Fruit fly (Drosophila melanogaster) whole organism, embryonic: ENCODE data around the gene kud.

Source experiments
- ATbp ChIP-seq: fragments of 200-800 bp; sonication (Bioruptor generic); optimal IDR thresholded peaks from 2 replicates; lab custom pipeline; 2017; ENCODE audit warnings: missing biosample characterization, mild to moderate bottlenecking, missing genetic modification characterization, missing genetic modification reagents
- Ada2b ChIP-seq: fragments of 200-800 bp; sonication (Bioruptor generic); IDR thresholded peaks from 2 replicates; pipeline ENCODE4 v1.3.6; 2022; ENCODE audit warnings: missing biosample characterization, missing genetic modification characterization
- Atf-2 ChIP-seq: fragments of 200-800 bp; sonication (Bioruptor generic); optimal IDR thresholded peaks from 2 replicates; lab custom pipeline; 2016; ENCODE audit warnings: missing biosample characterization, missing genetic modification characterization
- CG1024 ChIP-seq: fragments of 200-800 bp; sonication (Bioruptor generic); IDR thresholded peaks from 2 replicates; pipeline ENCODE4 v1.3.6; 2022; ENCODE audit warnings: missing biosample characterization, missing genetic modification characterization
- CG10654 ChIP-seq: fragments of 200-800 bp; sonication (Bioruptor generic); optimal IDR thresholded peaks from 2 replicates; lab custom pipeline; 2016; ENCODE audit warnings: missing biosample characterization, missing genetic modification characterization
- CG11456 ChIP-seq: fragments of 200-800 bp; sonication (Bioruptor generic); IDR thresholded peaks from 3 replicates; pipeline ENCODE4 v1.3.6; 2022; ENCODE audit warnings: missing biosample characterization, missing genetic modification characterization
- CG12744 ChIP-seq: fragments of 200-800 bp; sonication (Bioruptor generic); optimal IDR thresholded peaks from 2 replicates; lab custom pipeline; 2016; ENCODE audit warnings: missing biosample characterization, missing genetic modification characterization
- CG13424 ChIP-seq: fragments of 200-800 bp; sonication (Bioruptor generic); optimal IDR thresholded peaks from 2 replicates; lab custom pipeline; 2019; ENCODE audit warnings: missing biosample characterization, mild to moderate bottlenecking, missing genetic modification characterization, moderate library complexity
- CG17612 ChIP-seq: fragments of 200-800 bp; sonication (Bioruptor generic); IDR thresholded peaks from 2 replicates; pipeline ENCODE4 v1.3.6; 2022; ENCODE audit warnings: missing biosample characterization, missing genetic modification characterization
- CG18619 ChIP-seq: fragments of 200-800 bp; sonication (Bioruptor generic); optimal IDR thresholded peaks from 3 replicates; lab custom pipeline; 2017; ENCODE audit warnings: missing biosample characterization, mild to moderate bottlenecking, missing genetic modification characterization
- CG2120 ChIP-seq: fragments of 200-800 bp; sonication (Bioruptor generic); optimal IDR thresholded peaks from 3 replicates; lab custom pipeline; 2016; ENCODE audit warnings: missing biosample characterization, missing genetic modification characterization
- CG3065 ChIP-seq: fragments of 200-800 bp; sonication (Bioruptor generic); optimal IDR thresholded peaks from 2 replicates; lab custom pipeline; 2016; ENCODE audit warnings: missing biosample characterization, missing genetic modification characterization
- CG3847 ChIP-seq: fragments of 200-800 bp; sonication (Bioruptor generic); IDR thresholded peaks from 2 replicates; pipeline ENCODE4 v1.3.6; 2022; ENCODE audit warnings: missing biosample characterization, missing genetic modification characterization
- CG3995 ChIP-seq: fragments of 200-800 bp; sonication (Bioruptor generic); optimal IDR thresholded peaks from 3 replicates; lab custom pipeline; 2016; ENCODE audit warnings: missing biosample characterization, missing genetic modification characterization
- CG4282 ChIP-seq: fragments of 200-800 bp; sonication (Bioruptor generic); optimal IDR thresholded peaks from 2 replicates; lab custom pipeline; 2016; ENCODE audit warnings: missing biosample characterization, missing genetic modification characterization
- CG6654 ChIP-seq: fragments of 200-800 bp; sonication (Bioruptor generic); optimal IDR thresholded peaks from 2 replicates; lab custom pipeline; 2017; ENCODE audit warnings: missing biosample characterization, mild to moderate bottlenecking, missing genetic modification characterization
- CG7786 ChIP-seq: fragments of 200-800 bp; sonication (Bioruptor generic); optimal IDR thresholded peaks from 2 replicates; lab custom pipeline; 2016; ENCODE audit warnings: missing biosample characterization, missing genetic modification characterization
- CG8089 ChIP-seq: fragments of 200-800 bp; sonication (Bioruptor generic); optimal IDR thresholded peaks from 3 replicates; lab custom pipeline; 2016; ENCODE audit warnings: missing biosample characterization, missing genetic modification characterization
- CG8924 ChIP-seq: fragments of 200-800 bp; optimal IDR thresholded peaks from 3 replicates; lab custom pipeline; 2019; ENCODE audit warnings: missing biosample characterization, mild to moderate bottlenecking, missing genetic modification characterization, moderate library complexity
- CHES-1-like ChIP-seq: fragments of 200-800 bp; sonication (Bioruptor generic); optimal IDR thresholded peaks from 2 replicates; lab custom pipeline; 2016; ENCODE audit warnings: missing biosample characterization, missing genetic modification characterization
- E2f1 ChIP-seq: fragments of 200-800 bp; sonication (Bioruptor generic); IDR thresholded peaks from 2 replicates; pipeline ENCODE4 v1.3.6; 2022; ENCODE audit warnings: missing biosample characterization, missing genetic modification characterization
- Elba2 ChIP-seq: fragments of 200-800 bp; sonication (Bioruptor generic); optimal IDR thresholded peaks from 3 replicates; lab custom pipeline; 2016; ENCODE audit warnings: missing biosample characterization, missing genetic modification characterization
- Jarid2 ChIP-seq: fragments of 200-800 bp; sonication (Bioruptor generic); optimal IDR thresholded peaks from 3 replicates; lab custom pipeline; 2017; ENCODE audit warnings: mild to moderate bottlenecking, missing biosample characterization, missing genetic modification reagents, missing genetic modification characterization
- Mad ChIP-seq: fragments of 200-800 bp; sonication (Bioruptor generic); optimal IDR thresholded peaks from 2 replicates; lab custom pipeline; 2016; ENCODE audit warnings: missing biosample characterization, missing genetic modification characterization
- Oaz ChIP-seq: fragments of 200-800 bp; sonication (Bioruptor generic); IDR thresholded peaks from 2 replicates; pipeline ENCODE4 v1.3.6; 2022; ENCODE audit warnings: missing biosample characterization, missing genetic modification characterization
- Ptx1 ChIP-seq: fragments of 200-800 bp; sonication (Bioruptor generic); IDR thresholded peaks from 2 replicates; pipeline ENCODE4 v1.3.6; 2022; ENCODE audit warnings: missing biosample characterization, missing genetic modification characterization
- Scr ChIP-seq: fragments of 200-800 bp; sonication (Bioruptor generic); IDR thresholded peaks from 2 replicates; pipeline ENCODE4 v1.3.6; 2022; ENCODE audit warnings: missing biosample characterization, missing genetic modification characterization; ENCODE audit not compliant: partially characterized antibody
- Sry-δ ChIP-seq: fragments of 200-800 bp; sonication (Bioruptor generic); optimal IDR thresholded peaks from 2 replicates; lab custom pipeline; 2016; ENCODE audit warnings: missing biosample characterization, missing genetic modification characterization
- Ssrp ChIP-seq: fragments of 200-800 bp; sonication (Bioruptor generic); optimal IDR thresholded peaks from 2 replicates; lab custom pipeline; 2018; ENCODE audit warnings: missing biosample characterization, mild to moderate bottlenecking, missing genetic modification characterization, moderate library complexity
- Taf1 ChIP-seq: fragments of 200-800 bp; sonication (Bioruptor generic); IDR thresholded peaks from 2 replicates; pipeline ENCODE4 v1.3.6; 2022; ENCODE audit warnings: missing biosample characterization, missing genetic modification characterization
- Trl ChIP-seq, 3 experiments: fragments of >200 bp in 2 of 3; fragments of 200-800 bp in 1 of 3; sonication (Bioruptor generic) in 1 of 3; optimal IDR thresholded peaks; 2 replicates in 1 of 3; 3 replicates in 2 of 3; lab custom pipeline; 2016 to 2017; ENCODE audit warnings: missing biosample characterization in 1 of 3, missing genetic modification characterization in 1 of 3
- aop ChIP-seq: fragments of 200-800 bp; sonication (Bioruptor generic); IDR thresholded peaks from 2 replicates; pipeline ENCODE4 v1.3.6; 2022; ENCODE audit warnings: missing biosample characterization, missing genetic modification characterization
- bbx ChIP-seq: fragments of 200-800 bp; sonication (Bioruptor generic); IDR thresholded peaks from 2 replicates; pipeline ENCODE4 v1.3.6; 2022; ENCODE audit warnings: missing biosample characterization, missing genetic modification characterization; ENCODE audit not compliant: partially characterized antibody
- caup ChIP-seq: fragments of 200-800 bp; sonication (Bioruptor generic); optimal IDR thresholded peaks from 3 replicates; lab custom pipeline; 2017; ENCODE audit warnings: missing biosample characterization, mild to moderate bottlenecking, missing genetic modification characterization, moderate library complexity; ENCODE audit not compliant: severe bottlenecking
- grn ChIP-seq: fragments of 200-800 bp; sonication (Bioruptor generic); optimal IDR thresholded peaks from 3 replicates; lab custom pipeline; 2017; ENCODE audit warnings: missing biosample characterization, missing genetic modification characterization
- gt ChIP-seq: fragments of 200-800 bp; sonication (Bioruptor generic); IDR thresholded peaks from 2 replicates; pipeline ENCODE4 v1.3.6; 2022; ENCODE audit warnings: missing biosample characterization, missing genetic modification characterization
- hbn ChIP-seq: fragments of 200-800 bp; sonication (Bioruptor generic); IDR thresholded peaks from 2 replicates; pipeline ENCODE4 v1.3.6; 2022; ENCODE audit warnings: missing biosample characterization, missing genetic modification characterization; ENCODE audit not compliant: partially characterized antibody
- inv ChIP-seq: fragments of 200-800 bp; sonication (Bioruptor generic); IDR thresholded peaks from 2 replicates; pipeline ENCODE4 v1.3.6; 2022; ENCODE audit warnings: missing biosample characterization, missing genetic modification characterization; ENCODE audit not compliant: partially characterized antibody
- kay ChIP-seq: fragments of 200-800 bp; sonication (Bioruptor generic); optimal IDR thresholded peaks from 2 replicates; lab custom pipeline; 2016; ENCODE audit warnings: missing biosample characterization, missing genetic modification characterization
- klu ChIP-seq: fragments of 200-800 bp; sonication (Bioruptor generic); IDR thresholded peaks from 2 replicates; pipeline ENCODE4 v1.3.6; 2022; ENCODE audit warnings: missing biosample characterization, missing genetic modification characterization
- mld ChIP-seq: fragments of 200-800 bp; sonication (Bioruptor generic); IDR thresholded peaks from 3 replicates; pipeline ENCODE4 v1.3.6; 2022; ENCODE audit warnings: missing biosample characterization, missing genetic modification characterization; ENCODE audit not compliant: partially characterized antibody
- nmo ChIP-seq: fragments of 200-800 bp; sonication (Bioruptor generic); optimal IDR thresholded peaks from 2 replicates; lab custom pipeline; 2018; ENCODE audit warnings: missing biosample characterization, mild to moderate bottlenecking, missing genetic modification characterization, moderate library complexity
- pan ChIP-seq, 4 experiments: fragments of >200 bp in 3 of 4; fragments of 200-800 bp in 1 of 4; sonication (Bioruptor generic) in 1 of 4; optimal IDR thresholded peaks in 3 of 4; IDR thresholded peaks in 1 of 4; 2 replicates each; pipeline versions ENCODE4 v1.3.6 to Lab custom; 2017 to 2022; ENCODE audit warnings: missing biosample characterization in 2 of 4, missing genetic modification characterization in 2 of 4, mixed read lengths in 1 of 4
- pb ChIP-seq: fragments of 200-800 bp; sonication (Bioruptor generic); optimal IDR thresholded peaks from 3 replicates; lab custom pipeline; 2016; ENCODE audit warnings: missing biosample characterization, missing genetic modification characterization
- peb ChIP-seq: fragments of 200-800 bp; sonication (Bioruptor generic); IDR thresholded peaks from 2 replicates; pipeline ENCODE4 v1.3.6; 2022; ENCODE audit warnings: missing biosample characterization, missing genetic modification characterization
- phol ChIP-seq: fragments of 200-800 bp; sonication (Bioruptor generic); optimal IDR thresholded peaks from 3 replicates; lab custom pipeline; 2018; ENCODE audit warnings: missing biosample characterization, mild to moderate bottlenecking, missing genetic modification characterization, moderate library complexity
- so ChIP-seq: fragments of 200-800 bp; sonication (Bioruptor generic); IDR thresholded peaks from 3 replicates; pipeline ENCODE4 v1.3.6; 2022; ENCODE audit warnings: missing biosample characterization, missing genetic modification characterization
- sqz ChIP-seq: fragments of 200-800 bp; sonication (Bioruptor generic); optimal IDR thresholded peaks from 3 replicates; lab custom pipeline; 2018; ENCODE audit warnings: missing biosample characterization, mild to moderate bottlenecking, missing genetic modification characterization
- sr ChIP-seq: fragments of 200-800 bp; sonication (Bioruptor generic); IDR thresholded peaks from 3 replicates; pipeline ENCODE4 v1.3.6; 2022; ENCODE audit warnings: missing biosample characterization, missing genetic modification characterization
- ttk ChIP-seq: fragments of 200-800 bp; sonication (Bioruptor generic); IDR thresholded peaks from 2 replicates; pipeline ENCODE4 v2.1.2; 2022; ENCODE audit warnings: missing biosample characterization, missing genetic modification characterization
- tx ChIP-seq: fragments of 200-800 bp; sonication (Bioruptor generic); optimal IDR thresholded peaks from 2 replicates; lab custom pipeline; 2016; ENCODE audit warnings: missing biosample characterization, missing genetic modification characterization

kud gene

dm6 chr3L:16840540-16840939 is 4.3 kb downstream of the kud start (continued):
- TF ChIP-seq Oaz (GFP tag; lab: Robert Waterston, UW) (peak; percentile 29; the same call in 1 of the 2 replicates), CG10654 (GFP tag; lab: Kevin White, UChicago) (no peak), pb (GFP tag; lab: Kevin White, UChicago) (no peak), Jarid2 (GFP tag; lab: Kevin White, UChicago) (no peak), pan (optimal IDR thresholded peaks at IDR 0.05; lab: Kevin White, UChicago) (no peak), pan (GFP tag; optimal IDR thresholded peaks at IDR 0.05 in 1 of 2, IDR thresholded peaks at IDR 0.05 in 1 of 2) (no peak), CG4282 (GFP tag; lab: Kevin White, UChicago) (no peak), Atf-2 (GFP tag; lab: Kevin White, UChicago) (no peak), Scr (GFP tag; lab: Robert Waterston, UW) (no peak), Ada2b (GFP tag; lab: Robert Waterston, UW) (0 out of 2 replicates have a peak, but pooled peaks have one; percentile 11), aop (no peak), peb (GFP tag; lab: Robert Waterston, UW) (no peak), Ptx1 (GFP tag; lab: Robert Waterston, UW) (peak; percentile 55), inv (GFP tag; lab: Robert Waterston, UW) (no peak), sqz (no peak), CG11456 (no peak), CG8089 (GFP tag; lab: Kevin White, UChicago) (no peak), CG8924 (tag; lab: Kevin White, UChicago) (peak; percentile 34), caup (GFP tag; lab: Kevin White, UChicago) (no peak), E2f1 (GFP tag; lab: Robert Waterston, UW) (peak; percentile 54), klu (GFP tag; lab: Robert Waterston, UW) (no peak), CG1024 (no peak), phol (tag; lab: Kevin White, UChicago) (no peak), Taf1 (no peak), CG3995 (GFP tag; lab: Kevin White, UChicago) (no peak), Mad (no peak), nmo (GFP tag; lab: Kevin White, UChicago) (peak; percentile 20), mld (GFP tag; lab: Robert Waterston, UW) (no peak), sr (GFP tag; lab: Robert Waterston, UW) (no peak), gt (GFP tag; lab: Robert Waterston, UW) (no peak), ttk (GFP tag; lab: Robert Waterston, UW) (no peak), CG6654 (GFP tag; lab: Kevin White, UChicago) (no peak), CG13424 (tag; lab: Kevin White, UChicago) (peak; percentile 55), CG12744 (GFP tag; lab: Kevin White, UChicago) (no peak), kay (GFP tag; lab: Kevin White, UChicago) (no peak), CHES-1-like (no peak), CG18619 (GFP tag; lab: Kevin White, UChicago) (no peak), CG2120 (GFP tag; lab: Kevin White, UChicago) (peak; percentile 16), CG17612 (GFP tag; lab: Robert Waterston, UW) (no peak), Elba2 (no peak), CG7786 (GFP tag; lab: Kevin White, UChicago) (no peak), Trl (optimal IDR thresholded peaks at IDR 0.05; lab: Kevin White, UChicago) (no peak), Trl (GFP tag; optimal IDR thresholded peaks at IDR 0.05; lab: Kevin White, UChicago) (no peak), Ssrp (no peak), so (GFP tag; lab: Robert Waterston, UW) (0 out of 3 replicates have a peak, but pooled peaks have one; percentile 19), ATbp (GFP tag; lab: Kevin White, UChicago) (no peak), tx (GFP tag; lab: Kevin White, UChicago) (no peak), bbx (GFP tag; lab: Robert Waterston, UW) (no peak), Sry-δ (GFP tag; lab: Kevin White, UChicago) (no peak), grn (peak; percentile 17), CG3847 (no peak), CG3065 (GFP tag; lab: Kevin White, UChicago) (no peak), hbn (no peak)
